Fruit fly (Drosophila melanogaster): ENCODE data around the gene Burs.
A peak's percentile ranks its signal among the peaks of the same experiment; 100 is the strongest.

The Burs gene

dm6 chr3R:21719934-21720431 is 49.3 kb upstream of the Burs start (continued):
- TF ChIP-seq abd-A (tag; optimal IDR thresholded peaks at IDR 0.05) (no peak), CG1832 (GFP tag; optimal IDR thresholded peaks at IDR 0.05) (no peak), CG2116 (GFP tag; optimal IDR thresholded peaks at IDR 0.05) (peak; percentile 32), Rfx (GFP tag; IDR thresholded peaks at IDR 0.05) (peak; percentile 55), CG7556 (GFP tag; optimal IDR thresholded peaks at IDR 0.05) (no peak), CG1603 (tag; optimal IDR thresholded peaks at IDR 0.05) (peak; percentile 8), Drgx (GFP tag; IDR thresholded peaks at IDR 0.05) (peak; percentile 79), gem (tag; optimal IDR thresholded peaks at IDR 0.05) (peak; percentile 77), CG11695 (GFP tag; IDR thresholded peaks at IDR 0.05) (peak; percentile 54; the same call in 2 of the 3 replicates), da (GFP tag; optimal IDR thresholded peaks at IDR 0.05) (no peak), CG14710 (tag; optimal IDR thresholded peaks at IDR 0.05) (no peak), CG31441 (GFP tag; IDR thresholded peaks at IDR 0.05) (peak; percentile 73), slbo (GFP tag; IDR thresholded peaks at IDR 0.05) (no peak; the same call in 1 of the 2 replicates), Pdp1 (GFP tag; optimal IDR thresholded peaks at IDR 0.05) (peak; percentile 15 to 16), Ptx1 (GFP tag; IDR thresholded peaks at IDR 0.05) (peak; percentile 32; the same call in 1 of the 2 replicates), pb (GFP tag; optimal IDR thresholded peaks at IDR 0.05) (no peak), B-H2 (GFP tag; optimal IDR thresholded peaks at IDR 0.05) (no peak), pzg (GFP tag; optimal IDR thresholded peaks at IDR 0.05) (no peak), vvl (GFP tag; IDR thresholded peaks at IDR 0.05) (no peak), CG10267 (tag; optimal IDR thresholded peaks at IDR 0.05) (peak; percentile 20), z (GFP tag; IDR thresholded peaks at IDR 0.05) (no peak), ewg (GFP tag; optimal IDR thresholded peaks at IDR 0.05) (no peak), CG16779 (GFP tag; IDR thresholded peaks at IDR 0.05) (0 out of 2 replicates have a peak, but pooled peaks have one; percentile 24), sens-2 (GFP tag; IDR thresholded peaks at IDR 0.05) (no peak), tup (GFP tag; optimal IDR thresholded peaks at IDR 0.05) (no peak), CG14441 (GFP tag; IDR thresholded peaks at IDR 0.05) (peak; percentile 52; the same call in 1 of the 2 replicates), stc (GFP tag; IDR thresholded peaks at IDR 0.05) (no peak), Aef1 (GFP tag; IDR thresholded peaks at IDR 0.05) (peak; percentile 49; the same call in 2 of the 3 replicates), CG8388 (GFP tag; optimal IDR thresholded peaks at IDR 0.05) (peak; percentile 59), CG13775 (GFP tag; optimal IDR thresholded peaks at IDR 0.05) (peak; percentile 3), Med (GFP tag) (peak; percentile 77), D19A (tag; optimal IDR thresholded peaks at IDR 0.05) (peak; percentile 38), tx (GFP tag; optimal IDR thresholded peaks at IDR 0.05) (no peak), caup (GFP tag; optimal IDR thresholded peaks at IDR 0.05; ENCODE audit: severe bottlenecking) (peak; percentile 15), CG12236 (GFP tag; optimal IDR thresholded peaks at IDR 0.05) (no peak), Dll (GFP tag; IDR thresholded peaks at IDR 0.05; ENCODE audit: partially characterized antibody) (no peak), CG10565 (GFP tag; optimal IDR thresholded peaks at IDR 0.05) (no peak), Nf-YC (tag; optimal IDR thresholded peaks at IDR 0.05) (no peak), so (GFP tag; IDR thresholded peaks at IDR 0.05) (no peak), Asciz (GFP tag; optimal IDR thresholded peaks at IDR 0.05) (peak; percentile 46), phol (tag; optimal IDR thresholded peaks at IDR 0.05) (peak; percentile 58), org-1 (GFP tag; optimal IDR thresholded peaks at IDR 0.05) (peak; percentile 22), CG32772 (GFP tag; IDR thresholded peaks at IDR 0.05) (no peak), ATbp (GFP tag; optimal IDR thresholded peaks at IDR 0.05) (peak; percentile 44), CG15269 (tag; optimal IDR thresholded peaks at IDR 0.05) (peak; percentile 62), odd (GFP tag; optimal IDR thresholded peaks at IDR 0.05) (peak; percentile 57), Hr51 (GFP tag; optimal IDR thresholded peaks at IDR 0.05) (peak in 1 of 2 experiments; percentile 78), grau (tag; optimal IDR thresholded peaks at IDR 0.05) (peak; percentile 53), CG7987 (GFP tag; optimal IDR thresholded peaks at IDR 0.05) (no peak), az2 (GFP tag; optimal IDR thresholded peaks at IDR 0.05) (peak; percentile 10)
